Fruit fly (Drosophila melanogaster): Measurements from ENCODE around the gene Adss.

Gene Adss

DNA sequence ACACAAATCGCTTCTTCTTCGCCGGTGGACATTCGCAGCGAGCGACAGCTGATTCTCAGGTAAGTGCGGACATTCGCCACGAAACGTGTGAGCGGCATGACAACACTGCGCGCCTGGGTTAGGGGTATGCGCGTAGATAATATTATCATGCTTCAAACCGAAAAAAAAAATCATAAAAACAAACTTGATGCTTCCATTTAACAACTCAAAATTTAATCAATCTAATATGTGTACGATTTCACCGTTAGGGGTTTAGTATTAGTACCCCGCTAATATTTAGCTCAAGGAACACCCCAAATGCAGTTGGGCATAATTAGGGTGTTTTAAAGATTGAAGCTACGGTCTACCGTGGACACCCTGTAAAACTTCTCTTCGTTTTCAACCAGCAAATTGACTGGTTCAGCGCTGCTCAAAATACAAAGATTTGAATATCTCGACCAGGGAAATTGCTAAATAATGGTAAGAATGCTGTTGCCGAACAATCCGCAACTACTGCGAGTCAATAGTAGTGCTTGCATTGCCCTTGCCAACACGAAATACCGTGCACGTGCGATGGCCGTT lies 8.5 kb downstream of the Adss start, which contains the start of the genes CG17271 and RpS20 (continued):
- TF ChIP-seq jigr1 (GFP tag; IDR thresholded peaks at IDR 0.05) = 0 out of 3 replicates have a peak, but pooled peaks have one; percentile 41
- peak; percentile 87 for TF ChIP-seq seq (GFP tag; IDR thresholded peaks at IDR 0.05)
- peak; percentile 75 for TF ChIP-seq CG43689 (GFP tag; IDR thresholded peaks at IDR 0.05)
- peak; percentile 86 for TF ChIP-seq CG18476 (GFP tag; optimal IDR thresholded peaks at IDR 0.05)
- TF ChIP-seq CG8765 (GFP tag; IDR thresholded peaks at IDR 0.05) = peak; percentile 81
- peak; percentile 80 for TF ChIP-seq wdn (GFP tag; IDR thresholded peaks at IDR 0.05)
- peak; percentile 88 for TF ChIP-seq CG8924 (tag; optimal IDR thresholded peaks at IDR 0.05)
- peak; percentile 93 for TF ChIP-seq CG4282 (GFP tag; optimal IDR thresholded peaks at IDR 0.05)
- TF ChIP-seq CG16815 (GFP tag; optimal IDR thresholded peaks at IDR 0.05) = peak; percentile 82
- peak; percentile 78 for TF ChIP-seq CG31388 (GFP tag; optimal IDR thresholded peaks at IDR 0.05)
- TF ChIP-seq CG4820 (GFP tag; optimal IDR thresholded peaks at IDR 0.05) = peak; percentile 91
- TF ChIP-seq Lpt (GFP tag; optimal IDR thresholded peaks at IDR 0.05) = no peak
- TF ChIP-seq CG12769 (tag; optimal IDR thresholded peaks at IDR 0.05) = peak; percentile 93
- peak; percentile 69 for TF ChIP-seq CG14965 (GFP tag; optimal IDR thresholded peaks at IDR 0.05; ENCODE audit: borderline replicate concordance)
- TF ChIP-seq slou (GFP tag; optimal IDR thresholded peaks at IDR 0.05) = peak; percentile 80
- 0 out of 3 replicates have a peak, but pooled peaks have one; percentile 5 for TF ChIP-seq sr (GFP tag; IDR thresholded peaks at IDR 0.05)
- TF ChIP-seq ttk (GFP tag; IDR thresholded peaks at IDR 0.05) = peak; percentile 89
- TF ChIP-seq emc (GFP tag; optimal IDR thresholded peaks at IDR 0.05) = peak; percentile 90
- peak; percentile 73 for TF ChIP-seq CG7357 (GFP tag; IDR thresholded peaks at IDR 0.05)
- peak; percentile 86 for TF ChIP-seq cato (GFP tag; optimal IDR thresholded peaks at IDR 0.05; ENCODE audit: borderline replicate concordance)
- peak; percentile 85 for TF ChIP-seq Drgx (GFP tag; IDR thresholded peaks at IDR 0.05)
- TF ChIP-seq hth (optimal IDR thresholded peaks at IDR 0.05) = no peak
- TF ChIP-seq ems (GFP tag; optimal IDR thresholded peaks at IDR 0.05) = peak; percentile 94
- peak; percentile 82 for TF ChIP-seq Oaz (GFP tag; IDR thresholded peaks at IDR 0.05)
- 0 out of 2 replicates have a peak, but pooled peaks have one; percentile 43 for TF ChIP-seq amos (GFP tag; IDR thresholded peaks at IDR 0.05; ENCODE audit: partially characterized antibody)
- TF ChIP-seq CG14441 (GFP tag; IDR thresholded peaks at IDR 0.05) = peak; percentile 90
- peak; percentile 85 for TF ChIP-seq CG13894 (tag; optimal IDR thresholded peaks at IDR 0.05)
- TF ChIP-seq run (tag; optimal IDR thresholded peaks at IDR 0.05) = peak; percentile 65
- TF ChIP-seq CG4707 (GFP tag; optimal IDR thresholded peaks at IDR 0.05) = peak; percentile 62
- peak; percentile 92 for TF ChIP-seq CG11695 (GFP tag; IDR thresholded peaks at IDR 0.05)
- no peak for TF ChIP-seq tna (GFP tag; IDR thresholded peaks at IDR 0.05; ENCODE audit: partially characterized antibody)
- TF ChIP-seq ro (GFP tag; IDR thresholded peaks at IDR 0.05) = peak; percentile 72
- TF ChIP-seq CG34376 (GFP tag; optimal IDR thresholded peaks at IDR 0.05) = peak; percentile 90
- peak; percentile 83 for TF ChIP-seq CG32767 (GFP tag; IDR thresholded peaks at IDR 0.05)
- peak; percentile 59 for TF ChIP-seq Hand (GFP tag; optimal IDR thresholded peaks at IDR 0.05)
- TF ChIP-seq Optix (GFP tag; IDR thresholded peaks at IDR 0.05) = peak; percentile 85; the same call in 2 of the 3 replicates
- TF ChIP-seq dysf (GFP tag; IDR thresholded peaks at IDR 0.05) = peak; percentile 89
- TF ChIP-seq CG6654 (GFP tag; optimal IDR thresholded peaks at IDR 0.05) = peak; percentile 46
- TF ChIP-seq ATbp (GFP tag; optimal IDR thresholded peaks at IDR 0.05) = peak; percentile 45
- peak; percentile 61; the same call in 1 of the 2 replicates for TF ChIP-seq Doc2 (GFP tag; IDR thresholded peaks at IDR 0.05)
- peak; percentile 18 for TF ChIP-seq hkb (optimal IDR thresholded peaks at IDR 0.05)
- TF ChIP-seq hkb (GFP tag; IDR thresholded peaks at IDR 0.05) = peak; percentile 91
- peak; percentile 81 for TF ChIP-seq dmrt99B (tag; optimal IDR thresholded peaks at IDR 0.05)
- TF ChIP-seq so (GFP tag; IDR thresholded peaks at IDR 0.05) = peak; percentile 91
- TF ChIP-seq CG8478 (optimal IDR thresholded peaks at IDR 0.05) = no peak
- peak; percentile 78 for TF ChIP-seq twi (tag; optimal IDR thresholded peaks at IDR 0.05)
- TF ChIP-seq Med (GFP tag) = peak; percentile 99
- peak; percentile 87 for TF ChIP-seq CG18764 (GFP tag; optimal IDR thresholded peaks at IDR 0.05)
- TF ChIP-seq CG10321 (GFP tag; IDR thresholded peaks at IDR 0.05) = peak; percentile 42; the same call in 1 of the 2 replicates
- peak; percentile 79 for TF ChIP-seq CG30431 (GFP tag; optimal IDR thresholded peaks at IDR 0.05)
- TF ChIP-seq Sox102F (GFP tag; optimal IDR thresholded peaks at IDR 0.05) = peak; percentile 89
